Worm (Caenorhabditis elegans) whole organism, mixed stage, embryonic: ENCODE results near the gene F43G6.17.

Experiments used
- M03D4.4 ChIP-seq: sonication (generic microtip); optimal IDR thresholded peaks from 2 replicates; lab custom pipeline; 2017; ENCODE audit warnings: mild to moderate bottlenecking, missing genetic modification characterization, missing compliant biosample characterization
- bed-3 ChIP-seq: fragments of 200-800 bp; sonication (Bioruptor generic); optimal IDR thresholded peaks from 3 replicates; lab custom pipeline; 2018; ENCODE audit warnings: mild to moderate bottlenecking, missing genetic modification characterization, moderate library complexity, missing compliant biosample characterization
- blmp-1 ChIP-seq: fragments of 150-350 bp; optimal IDR thresholded peaks from 2 replicates; lab custom pipeline; 2014; ENCODE audit warnings: missing biosample characterization, missing genetic modification characterization
- ceh-39 ChIP-seq: fragments of 150-350 bp; optimal IDR thresholded peaks from 2 replicates; lab custom pipeline; 2014; ENCODE audit warnings: missing biosample characterization, missing genetic modification characterization
- ceh-43 ChIP-seq: fragments of 200-800 bp; sonication (Bioruptor generic); optimal IDR thresholded peaks from 2 replicates; lab custom pipeline; 2018; ENCODE audit warnings: mild to moderate bottlenecking, missing genetic modification characterization, moderate library complexity, missing compliant biosample characterization
- ceh-83 ChIP-seq: fragments of 200-800 bp; sonication (Bioruptor generic); optimal IDR thresholded peaks from 2 replicates; lab custom pipeline; 2018; ENCODE audit warnings: mild to moderate bottlenecking, missing genetic modification characterization, missing compliant biosample characterization
- ces-1 ChIP-seq: fragments of 150-350 bp; optimal IDR thresholded peaks from 2 replicates; lab custom pipeline; 2014; ENCODE audit warnings: missing biosample characterization, missing genetic modification reagents, missing genetic modification characterization
- cnd-1 ChIP-seq: fragments of 200-800 bp; sonication (Bioruptor generic); optimal IDR thresholded peaks from 2 replicates; lab custom pipeline; 2018; ENCODE audit warnings: mild to moderate bottlenecking, missing genetic modification characterization, missing compliant biosample characterization
- elt-1 ChIP-seq: sonication (generic microtip); optimal IDR thresholded peaks from 2 replicates; lab custom pipeline; 2017; ENCODE audit warnings: missing genetic modification characterization, mild to moderate bottlenecking, missing compliant biosample characterization, antibody characterized with exemption, moderate library complexity, borderline replicate concordance; ENCODE audit not compliant: insufficient read depth
- elt-3 ChIP-seq: fragments of 150-350 bp; optimal IDR thresholded peaks from 2 replicates; lab custom pipeline; 2014; ENCODE audit warnings: missing biosample characterization, missing genetic modification characterization
- flh-1 ChIP-seq: fragments of 200-800 bp; sonication (Bioruptor generic); optimal IDR thresholded peaks from 2 replicates; lab custom pipeline; 2018; ENCODE audit warnings: mild to moderate bottlenecking, missing genetic modification characterization, moderate library complexity, missing compliant biosample characterization
- ham-2 ChIP-seq: fragments of 200-800 bp; sonication (Bioruptor generic); optimal IDR thresholded peaks from 2 replicates; lab custom pipeline; 2018; ENCODE audit warnings: mild to moderate bottlenecking, missing genetic modification characterization, missing compliant biosample characterization
- hlh-1 ChIP-seq: fragments of 150-350 bp; optimal IDR thresholded peaks from 2 replicates; lab custom pipeline; 2014; ENCODE audit warnings: missing biosample characterization, missing genetic modification reagents, missing genetic modification characterization
- lin-13 ChIP-seq: fragments of 150-350 bp; optimal IDR thresholded peaks from 2 replicates; lab custom pipeline; 2014; ENCODE audit warnings: missing biosample characterization, missing genetic modification characterization
- lin-32 ChIP-seq: fragments of 200-800 bp; sonication (Bioruptor generic); optimal IDR thresholded peaks from 2 replicates; lab custom pipeline; 2018; ENCODE audit warnings: mild to moderate bottlenecking, missing genetic modification characterization, missing compliant biosample characterization
- lsy-2 ChIP-seq: fragments of 150-350 bp; optimal IDR thresholded peaks from 2 replicates; lab custom pipeline; 2014; ENCODE audit warnings: missing biosample characterization, missing genetic modification characterization
- mab-5 ChIP-seq: fragments of 150-350 bp; optimal IDR thresholded peaks from 2 replicates; lab custom pipeline; 2014; ENCODE audit warnings: missing biosample characterization, missing genetic modification characterization
- mep-1 ChIP-seq: fragments of 150-350 bp; optimal IDR thresholded peaks from 2 replicates; lab custom pipeline; 2017; ENCODE audit warnings: missing biosample characterization, missing genetic modification reagents, missing genetic modification characterization, inconsistent platforms
- mls-2 ChIP-seq: sonication (generic microtip); optimal IDR thresholded peaks from 2 replicates; lab custom pipeline; 2016; ENCODE audit warnings: mild to moderate bottlenecking, missing genetic modification characterization, moderate library complexity, missing compliant biosample characterization
- nhr-2 ChIP-seq: fragments of 150-350 bp; optimal IDR thresholded peaks from 2 replicates; lab custom pipeline; 2014; ENCODE audit warnings: missing biosample characterization, missing genetic modification characterization
- nhr-237 ChIP-seq: fragments of 150-350 bp; optimal IDR thresholded peaks from 2 replicates; lab custom pipeline; 2014; ENCODE audit warnings: missing biosample characterization, missing genetic modification characterization
- nhr-28 ChIP-seq: fragments of 150-350 bp; optimal IDR thresholded peaks from 2 replicates; lab custom pipeline; 2014; ENCODE audit warnings: missing biosample characterization, missing genetic modification characterization
- nhr-76 ChIP-seq: sonication (generic microtip); optimal IDR thresholded peaks from 2 replicates; lab custom pipeline; 2017; ENCODE audit warnings: missing biosample characterization, missing genetic modification characterization
- pha-4 ChIP-seq: fragments of 150-350 bp; optimal IDR thresholded peaks from 2 replicates; lab custom pipeline; 2018; ENCODE audit warnings: missing biosample characterization, missing genetic modification reagents, missing genetic modification characterization
- sem-2 ChIP-seq: fragments of 200-800 bp; sonication (Bioruptor generic); optimal IDR thresholded peaks from 2 replicates; lab custom pipeline; 2018; ENCODE audit warnings: mild to moderate bottlenecking, missing genetic modification characterization, missing compliant biosample characterization
- snpc-4 ChIP-seq: fragments of 150-350 bp; optimal IDR thresholded peaks from 2 replicates; lab custom pipeline; 2014; ENCODE audit warnings: missing biosample characterization, missing genetic modification characterization
- sptf-1 ChIP-seq: sonication (generic microtip); optimal IDR thresholded peaks from 2 replicates; lab custom pipeline; 2017; ENCODE audit warnings: mild to moderate bottlenecking, missing genetic modification characterization, moderate library complexity, missing compliant biosample characterization
- tbx-8 ChIP-seq: fragments of 200-800 bp; sonication (Bioruptor generic); optimal IDR thresholded peaks from 2 replicates; lab custom pipeline; 2018; ENCODE audit warnings: mild to moderate bottlenecking, missing genetic modification characterization, moderate library complexity, missing compliant biosample characterization
- unc-120 ChIP-seq: sonication (generic microtip); optimal IDR thresholded peaks from 2 replicates; lab custom pipeline; 2017; ENCODE audit warnings: missing genetic modification characterization, missing compliant biosample characterization; ENCODE audit not compliant: poor library complexity, severe bottlenecking
- unc-39 ChIP-seq: fragments of 150-350 bp; optimal IDR thresholded peaks from 2 replicates; lab custom pipeline; 2014; ENCODE audit warnings: missing biosample characterization, missing genetic modification characterization
- unc-62 ChIP-seq: fragments of 150-350 bp; optimal IDR thresholded peaks from 2 replicates; lab custom pipeline; 2014; ENCODE audit warnings: missing biosample characterization, missing genetic modification reagents, missing genetic modification characterization
- ztf-11 ChIP-seq: fragments of 150-350 bp; optimal IDR thresholded peaks from 2 replicates; lab custom pipeline; 2014; ENCODE audit warnings: missing biosample characterization, missing genetic modification characterization

The F43G6.17 gene

DNA sequence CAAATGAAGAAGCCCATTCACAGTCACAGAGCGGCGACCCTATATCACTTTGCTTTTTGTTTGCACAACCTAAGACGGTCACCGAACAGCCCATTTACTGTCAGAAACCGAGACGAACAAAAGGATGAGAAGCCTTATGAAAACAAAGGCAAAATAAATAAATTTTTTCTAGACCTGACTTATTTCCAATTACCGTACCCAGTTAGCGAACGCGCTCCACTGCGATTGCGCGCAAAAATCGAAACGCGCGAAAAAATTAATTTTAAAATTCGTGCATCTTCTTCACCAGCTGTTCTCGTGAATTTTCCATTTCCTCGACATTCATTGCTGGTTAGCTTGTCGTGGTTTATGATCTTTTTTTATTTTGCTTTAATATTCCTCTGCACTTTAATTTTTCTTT is 20.1 kb upstream of the F43G6.17 start, which contains the start of gene F43G6.16:
Gene F43G6.16 (minus strand): TSS at position 141 of the 400 bp plus-strand sequence.
- peak; percentile 86 for TF ChIP-seq lsy-2 (tag; lab: Kevin White, UChicago)
- no peak for TF ChIP-seq unc-39 (tag; lab: Kevin White, UChicago)
- TF ChIP-seq, all 35 proteins: peak for 1

DNA sequence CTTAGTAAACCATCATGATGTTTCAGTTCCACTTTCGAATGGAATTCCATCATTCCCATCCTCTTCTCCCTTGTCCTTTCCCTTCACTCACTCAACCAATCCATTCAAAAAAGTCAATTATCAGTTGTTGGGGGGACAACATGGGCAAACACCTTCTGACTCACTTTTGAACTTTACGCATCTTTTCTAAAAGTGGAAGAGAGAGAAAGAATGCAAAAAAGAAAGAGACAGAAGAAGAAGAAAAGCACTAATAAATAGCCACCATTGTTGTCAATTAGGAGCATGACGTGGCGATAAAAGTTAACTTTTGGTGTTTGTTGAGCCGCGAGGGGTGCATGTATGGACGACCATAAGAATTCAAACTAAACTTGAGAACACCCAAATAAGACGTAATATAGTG is 14.5 kb upstream of the F43G6.17 start:
- TF ChIP-seq snpc-4 (tag; lab: Kevin White, UChicago) (no peak), nhr-237 (tag; lab: Kevin White, UChicago) (no peak)

DNA sequence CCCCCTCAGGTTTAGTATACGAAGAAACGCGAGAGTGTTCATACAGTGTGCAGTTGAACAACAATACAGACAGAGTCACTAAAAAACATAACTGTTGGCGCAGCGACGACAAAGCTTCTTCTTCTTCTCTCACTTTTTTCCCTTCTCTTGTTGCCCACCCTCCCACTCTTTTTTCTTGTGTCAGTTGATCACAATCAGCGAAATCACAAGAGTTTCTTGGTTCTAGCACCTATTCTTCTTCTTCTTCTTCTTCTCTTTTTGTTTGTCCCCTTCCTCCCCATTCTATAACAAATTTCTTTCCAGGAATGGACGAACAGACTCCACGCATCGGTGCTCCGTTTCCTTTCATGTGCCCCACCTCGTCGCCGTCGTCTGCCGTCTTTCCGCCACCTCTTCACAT is 12.1 kb upstream of the F43G6.17 start, which contains the start of gene F43G6.4:
Gene F43G6.4 (plus strand): TSS at position 301 of the 400 bp plus-strand sequence.
- TF ChIP-seq flh-1 (GFP tag; lab: Kevin White, UChicago) (no peak), mls-2 (tag; lab: Kevin White, UChicago) (no peak), unc-62 (GFP tag; lab: Kevin White, UChicago) (no peak), cnd-1 (tag; lab: Kevin White, UChicago) (no peak), M03D4.4 (tag; lab: Kevin White, UChicago) (no peak), sem-2 (GFP tag; lab: Kevin White, UChicago) (no peak), lsy-2 (tag; lab: Kevin White, UChicago) (no peak)

DNA sequence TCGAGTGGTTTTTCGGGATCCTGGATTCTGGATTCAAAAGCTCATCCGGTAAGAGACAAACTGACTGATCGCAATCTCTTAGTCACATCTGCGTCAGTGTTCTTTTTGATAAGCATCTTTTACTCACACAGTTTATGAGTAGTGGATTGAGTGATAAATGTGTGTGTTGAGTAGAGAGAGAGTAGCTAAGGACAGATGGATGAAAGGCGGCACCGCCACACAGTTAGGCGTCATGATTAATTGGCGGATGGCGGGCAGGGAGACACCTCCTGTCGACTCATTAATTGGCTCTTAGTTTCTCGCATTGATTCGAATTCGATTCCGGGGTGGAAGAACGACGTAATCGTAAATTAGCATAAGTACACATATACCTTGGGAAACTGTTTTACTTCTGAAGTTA is 8.2 kb upstream of the F43G6.17 start:
- TF ChIP-seq elt-3 (tag; lab: Kevin White, UChicago) (no peak), ham-2 (no peak), blmp-1 (tag; lab: Kevin White, UChicago) (no peak), nhr-76 (tag; lab: Kevin White, UChicago) (no peak), mep-1 (no peak), ces-1 (GFP tag; lab: Kevin White, UChicago) (no peak), lin-13 (no peak), ztf-11 (tag; lab: Kevin White, UChicago) (no peak), lin-32 (no peak), unc-39 (tag; lab: Kevin White, UChicago) (no peak), hlh-1 (peak; percentile 37), unc-120 (no peak), nhr-28 (tag; lab: Kevin White, UChicago) (no peak), cnd-1 (tag; lab: Kevin White, UChicago) (peak; percentile 56), ceh-43 (GFP tag; lab: Kevin White, UChicago) (no peak), mab-5 (tag; lab: Kevin White, UChicago) (no peak), snpc-4 (tag; lab: Kevin White, UChicago) (no peak), nhr-2 (tag; lab: Kevin White, UChicago) (peak; percentile 1), flh-1 (GFP tag; lab: Kevin White, UChicago) (no peak), M03D4.4 (tag; lab: Kevin White, UChicago) (no peak), unc-62 (GFP tag; lab: Kevin White, UChicago) (peak; percentile 26), tbx-8 (GFP tag; lab: Kevin White, UChicago) (no peak), ceh-83 (GFP tag; lab: Kevin White, UChicago) (no peak)

DNA sequence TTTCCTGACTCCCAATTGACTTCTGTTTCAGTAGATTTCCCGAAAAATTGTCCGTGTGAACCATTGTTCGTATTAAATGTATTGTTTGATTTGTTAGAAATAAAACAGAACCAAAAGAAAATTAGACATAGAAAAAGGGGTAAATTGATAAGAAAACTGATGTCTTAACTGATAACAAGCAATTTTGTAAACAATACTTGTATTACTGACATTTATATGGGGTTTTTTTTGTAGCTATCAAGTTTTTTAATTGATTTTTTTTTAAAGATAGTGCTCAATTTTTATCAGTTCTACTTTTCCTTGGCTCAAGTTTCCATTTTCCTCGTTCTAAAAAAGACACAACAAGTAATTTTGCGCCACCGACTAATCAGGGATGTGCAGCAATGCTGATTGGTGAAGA is 5.4 kb upstream of the F43G6.17 start:
- no peak for TF ChIP-seq elt-1 (tag; lab: Kevin White, UChicago)
- TF ChIP-seq lin-13 = no peak
- TF ChIP-seq lsy-2 (tag; lab: Kevin White, UChicago) = no peak
- TF ChIP-seq nhr-28 (tag; lab: Kevin White, UChicago) = no peak
- no peak for TF ChIP-seq flh-1 (GFP tag; lab: Kevin White, UChicago)
- no peak for TF ChIP-seq sptf-1 (tag; lab: Kevin White, UChicago)
- no peak for TF ChIP-seq unc-62 (GFP tag; lab: Kevin White, UChicago)
- TF ChIP-seq ces-1 (GFP tag; lab: Kevin White, UChicago) = no peak
- no peak for TF ChIP-seq unc-39 (tag; lab: Kevin White, UChicago)
- no peak for TF ChIP-seq bed-3
- TF ChIP-seq lin-32 = no peak
- TF ChIP-seq mls-2 (tag; lab: Kevin White, UChicago) = no peak
- no peak for TF ChIP-seq pha-4 (tag; lab: Kevin White, UChicago)
- no peak for TF ChIP-seq M03D4.4 (tag; lab: Kevin White, UChicago)
- no peak for TF ChIP-seq snpc-4 (tag; lab: Kevin White, UChicago)
- no peak for TF ChIP-seq cnd-1 (tag; lab: Kevin White, UChicago)
- no peak for TF ChIP-seq nhr-237 (tag; lab: Kevin White, UChicago)
- no peak for TF ChIP-seq ceh-39 (tag; lab: Kevin White, UChicago)
- no peak for TF ChIP-seq sem-2 (GFP tag; lab: Kevin White, UChicago)
